Worm (Caenorhabditis elegans) whole organism, dauer: Measurements from ENCODE around the gene srj-7.

ENCODE experiments used
- unc-62 ChIP-seq: sonication (generic microtip); optimal IDR thresholded peaks from 2 replicates; lab custom pipeline; 2017; ENCODE audit warnings: missing biosample characterization, missing genetic modification reagents, missing genetic modification characterization

The srj-7 gene

DNA sequence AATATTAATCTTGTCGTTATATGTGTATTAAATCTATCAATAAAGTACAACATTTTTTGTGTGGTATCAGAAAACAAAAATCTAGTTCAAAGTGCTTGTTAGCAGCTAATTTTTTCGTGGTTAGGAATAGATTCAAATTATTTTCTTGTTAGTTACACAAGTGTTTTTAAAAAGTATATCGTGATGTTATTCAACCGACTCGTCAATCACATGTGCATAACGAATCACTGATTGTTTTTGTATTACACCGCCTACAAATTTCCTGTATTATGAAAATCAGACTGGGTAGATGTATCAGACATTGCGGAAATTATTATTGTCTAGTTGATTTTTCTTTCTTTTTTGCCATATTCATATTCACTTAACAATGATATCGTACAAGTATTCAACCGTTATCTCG lies 38.2 kb downstream of the srj-7 start, which contains the start of gene str-64:
str-64 (plus strand) TSS at position 301 of the 400 bp plus-strand sequence.
- TF ChIP-seq unc-62 = no peak

DNA sequence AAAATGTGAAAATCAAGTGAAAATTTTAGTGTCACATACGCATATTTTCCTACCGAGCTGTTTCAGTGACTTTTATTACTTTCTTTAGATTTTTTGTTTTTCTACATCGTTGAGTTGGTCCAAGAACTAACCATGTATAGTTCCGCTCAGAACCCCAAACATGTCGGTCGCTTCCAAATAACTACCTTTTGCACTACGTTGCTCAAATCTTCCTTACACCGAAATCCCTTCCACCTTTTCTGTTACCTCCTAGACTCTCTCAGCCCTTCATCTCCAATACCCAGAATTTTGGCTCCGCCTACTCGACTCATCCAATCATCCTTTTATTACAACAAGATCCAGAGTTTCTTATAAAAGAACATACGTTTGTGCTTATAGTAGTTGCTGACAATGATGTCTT lies 39.8 kb downstream of the srj-7 start, which contains the start of gene F35F10.5:
F35F10.5 (plus strand) TSS at position 301 of the 400 bp plus-strand sequence.
- no peak for TF ChIP-seq unc-62

DNA sequence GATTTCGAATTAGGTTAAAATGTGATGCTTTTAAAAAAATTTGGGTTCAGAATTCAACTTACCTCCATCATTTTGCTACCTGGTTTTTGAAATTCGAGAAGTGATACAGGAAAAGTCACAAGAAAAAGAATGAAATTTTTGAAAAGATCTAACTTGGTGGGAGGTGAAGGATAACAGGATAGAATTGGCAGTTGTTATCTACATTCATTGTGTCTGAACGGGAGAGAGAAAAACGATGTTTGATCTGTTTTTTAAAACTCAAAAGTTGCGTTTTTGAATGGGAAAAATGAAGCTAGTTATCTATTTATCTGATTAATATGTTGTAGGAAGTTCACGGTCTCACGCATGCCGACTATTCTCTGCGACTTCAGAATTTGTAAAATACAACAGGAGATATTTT lies 42.5 kb downstream of the srj-7 start, which contains the start of gene F35F10.7:
F35F10.7 (minus strand) TSS at position 101 of the 400 bp plus-strand sequence.
- TF ChIP-seq unc-62 = no peak

DNA sequence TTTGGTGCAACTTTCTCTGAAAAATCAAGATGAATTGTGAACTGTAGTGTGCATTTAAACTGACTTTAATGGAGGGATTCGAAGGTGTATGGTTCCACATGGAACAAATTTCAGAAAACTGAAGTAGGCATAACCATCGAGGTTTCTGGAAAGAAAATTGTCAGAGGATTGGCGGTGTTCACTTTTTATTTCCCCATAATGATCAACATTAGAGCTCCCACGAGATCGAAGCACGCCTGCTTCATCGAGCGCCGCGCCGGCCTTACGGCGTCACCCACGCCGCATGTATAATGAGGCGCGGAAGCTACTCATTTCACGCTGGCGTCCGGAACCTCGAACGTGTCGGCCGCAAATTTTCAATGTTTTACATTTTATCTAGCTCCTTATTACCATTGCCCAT lies 43.3 kb downstream of the srj-7 start:
- TF ChIP-seq unc-62 = no peak

DNA sequence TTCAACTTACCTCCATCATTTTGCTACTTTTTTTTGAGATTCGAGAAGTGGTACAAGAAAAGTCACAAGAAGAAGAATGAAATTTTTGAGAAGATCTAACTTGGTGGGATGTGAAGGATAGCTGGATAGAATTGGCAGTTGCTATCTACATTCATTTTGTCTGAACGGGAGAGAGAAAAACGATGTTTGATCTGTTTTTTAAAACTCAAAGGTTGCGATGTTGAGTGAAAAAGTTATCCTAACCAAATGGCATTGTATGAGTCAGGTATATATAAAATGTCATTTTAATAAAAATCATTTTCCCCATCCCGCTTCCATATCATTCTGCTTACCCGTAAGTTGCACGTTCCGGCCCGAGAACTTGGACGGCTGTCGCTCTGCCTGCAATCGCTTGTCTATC lies 44.5 kb downstream of the srj-7 start, which contains the start of gene F35F10.6:
F35F10.6 (minus strand) TSS at position 101 of the 400 bp plus-strand sequence.
- no peak for TF ChIP-seq unc-62

DNA sequence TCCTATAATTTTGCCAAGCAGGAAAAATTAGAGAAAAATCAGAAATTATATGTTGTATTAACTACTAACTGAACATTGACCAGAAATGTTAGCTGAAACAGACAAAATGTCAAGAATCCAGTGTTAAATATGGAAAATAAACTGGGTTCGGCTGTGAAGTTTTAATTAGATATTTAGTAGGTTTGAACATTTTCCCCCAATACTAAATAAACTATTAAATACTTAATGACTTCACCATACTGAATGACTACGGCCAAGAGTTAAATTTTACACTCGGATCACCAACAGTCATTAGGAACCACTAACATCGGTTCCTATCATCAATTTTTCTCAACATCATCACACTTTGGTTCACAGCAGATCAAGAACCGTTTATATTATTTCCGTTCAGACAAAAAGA lies 50.6 kb downstream of the srj-7 start:
- TF ChIP-seq unc-62 = no peak
